Worm (Caenorhabditis elegans): Measurements from ENCODE around the gene C08E8.6.

Gene C08E8.6

ce11 chrV:18389046-18389445 lies 20.8 kb upstream of the C08E8.6 start, which contains the start of the genes Y51A2B.4 and Y51A2B.5:
TSS of gene Y51A2B.4 (minus strand) at chrV:18389146.
TSS of gene Y51A2B.5 (plus strand) at chrV:18389277.
- TF ChIP-seq ref-1 (GFP tag; conservative IDR thresholded peaks at IDR 0.05): no peak
- no peak for TF ChIP-seq ztf-29 (GFP tag; IDR thresholded peaks at IDR 0.05)
- TF ChIP-seq klf-2 (GFP tag; conservative IDR thresholded peaks at IDR 0.05): no peak
- TF ChIP-seq tab-1 (GFP tag; IDR thresholded peaks at IDR 0.05): no peak
- TF ChIP-seq T22C8.4 (GFP tag; IDR thresholded peaks at IDR 0.05): no peak
- no peak for TF ChIP-seq ztf-23 (GFP tag; IDR thresholded peaks at IDR 0.05)
- no peak for TF ChIP-seq flt-1 (GFP tag; IDR thresholded peaks at IDR 0.05)
- TF ChIP-seq med-1 (GFP tag; optimal IDR thresholded peaks at IDR 0.05; ENCODE audit: insufficient read depth): no peak

ce11 chrV:18382590-18382989 lies 14.4 kb upstream of the C08E8.6 start, which contains the start of gene nhr-288:
TSS of gene nhr-288 (minus strand) at chrV:18382690.
- TF ChIP-seq ref-1 (GFP tag; conservative IDR thresholded peaks at IDR 0.05) (no peak), cog-1 (tag; optimal IDR thresholded peaks at IDR 0.05) (no peak), tab-1 (GFP tag; IDR thresholded peaks at IDR 0.05) (no peak), klf-2 (GFP tag; conservative IDR thresholded peaks at IDR 0.05) (no peak), med-1 (GFP tag; optimal IDR thresholded peaks at IDR 0.05; ENCODE audit: insufficient read depth) (no peak), ztf-23 (GFP tag; IDR thresholded peaks at IDR 0.05) (no peak), ztf-29 (GFP tag; IDR thresholded peaks at IDR 0.05) (no peak), T22C8.4 (GFP tag; IDR thresholded peaks at IDR 0.05) (no peak), flt-1 (GFP tag; IDR thresholded peaks at IDR 0.05) (no peak)

- no peak for TF ChIP-seq ref-1 (GFP tag; conservative IDR thresholded peaks at IDR 0.05)
Observed at ce11 chrV:18378819-18379218, 10.6 kb upstream of the C08E8.6 start, which contains the start of gene Y51A2B.8. TSS of gene Y51A2B.8 (plus strand) at chrV:18379119.

ce11 chrV:18375551-18375950 lies 7.3 kb upstream of the C08E8.6 start:
- no peak for TF ChIP-seq ref-1 (GFP tag; conservative IDR thresholded peaks at IDR 0.05)
- TF ChIP-seq T22C8.4 (GFP tag; IDR thresholded peaks at IDR 0.05): peak; percentile 79

- TF ChIP-seq med-1 (GFP tag; optimal IDR thresholded peaks at IDR 0.05; ENCODE audit: insufficient read depth) (no peak), flt-1 (GFP tag; IDR thresholded peaks at IDR 0.05) (no peak), cog-1 (tag; optimal IDR thresholded peaks at IDR 0.05) (no peak), tab-1 (GFP tag; IDR thresholded peaks at IDR 0.05) (no peak), ref-1 (GFP tag; conservative IDR thresholded peaks at IDR 0.05) (no peak), T22C8.4 (GFP tag; IDR thresholded peaks at IDR 0.05) (no peak)
Observed at ce11 chrV:18374194-18374593, 6.0 kb upstream of the C08E8.6 start, which contains the start of gene Y51A2B.2. TSS of gene Y51A2B.2 (plus strand) at chrV:18374494.

- no peak for TF ChIP-seq cog-1 (tag; optimal IDR thresholded peaks at IDR 0.05)
- TF ChIP-seq tab-1 (GFP tag; IDR thresholded peaks at IDR 0.05): no peak
- TF ChIP-seq ref-1 (GFP tag; conservative IDR thresholded peaks at IDR 0.05): no peak
- no peak for TF ChIP-seq ztf-29 (GFP tag; IDR thresholded peaks at IDR 0.05)
- TF ChIP-seq T22C8.4 (GFP tag; IDR thresholded peaks at IDR 0.05): no peak
- TF ChIP-seq ztf-23 (GFP tag; IDR thresholded peaks at IDR 0.05): no peak
- TF ChIP-seq med-1 (GFP tag; optimal IDR thresholded peaks at IDR 0.05; ENCODE audit: insufficient read depth): no peak
- TF ChIP-seq klf-2 (GFP tag; conservative IDR thresholded peaks at IDR 0.05): no peak
- no peak for TF ChIP-seq flt-1 (GFP tag; IDR thresholded peaks at IDR 0.05)
Observed at ce11 chrV:18371579-18371978, 3.4 kb upstream of the C08E8.6 start, which contains the start of gene C08E8.4. TSS of gene C08E8.4 (plus strand) at chrV:18371846.

- no peak for TF ChIP-seq klf-2 (GFP tag; conservative IDR thresholded peaks at IDR 0.05)
- no peak for TF ChIP-seq flt-1 (GFP tag; IDR thresholded peaks at IDR 0.05)
- TF ChIP-seq tab-1 (GFP tag; IDR thresholded peaks at IDR 0.05): no peak
- TF ChIP-seq ref-1 (GFP tag; conservative IDR thresholded peaks at IDR 0.05): no peak
- no peak for TF ChIP-seq T22C8.4 (GFP tag; IDR thresholded peaks at IDR 0.05)
- no peak for TF ChIP-seq ztf-23 (GFP tag; IDR thresholded peaks at IDR 0.05)
- TF ChIP-seq ztf-29 (GFP tag; IDR thresholded peaks at IDR 0.05): no peak
- TF ChIP-seq cog-1 (tag; optimal IDR thresholded peaks at IDR 0.05): no peak
- no peak for TF ChIP-seq med-1 (GFP tag; optimal IDR thresholded peaks at IDR 0.05; ENCODE audit: insufficient read depth)
Observed at ce11 chrV:18371028-18371427, 2.8 kb upstream of the C08E8.6 start.

ce11 chrV:18364558-18364957 lies 3.7 kb downstream of the C08E8.6 start, which contains the start of gene C08E8.9:
TSS of gene C08E8.9 (plus strand) at chrV:18364858.
- TF ChIP-seq ztf-23 (GFP tag; IDR thresholded peaks at IDR 0.05): no peak
- no peak for TF ChIP-seq med-1 (GFP tag; optimal IDR thresholded peaks at IDR 0.05; ENCODE audit: insufficient read depth)
- TF ChIP-seq ref-1 (GFP tag; conservative IDR thresholded peaks at IDR 0.05): no peak
- TF ChIP-seq klf-2 (GFP tag; conservative IDR thresholded peaks at IDR 0.05): no peak
- no peak for TF ChIP-seq flt-1 (GFP tag; IDR thresholded peaks at IDR 0.05)
- TF ChIP-seq cog-1 (tag; optimal IDR thresholded peaks at IDR 0.05): no peak
- no peak for TF ChIP-seq tab-1 (GFP tag; IDR thresholded peaks at IDR 0.05)
- TF ChIP-seq T22C8.4 (GFP tag; IDR thresholded peaks at IDR 0.05): no peak
- TF ChIP-seq ztf-29 (GFP tag; IDR thresholded peaks at IDR 0.05): no peak

ce11 chrV:18362402-18362801 lies 5.8 kb downstream of the C08E8.6 start, which contains the start of gene C08E8.1:
TSS of gene C08E8.1 (minus strand) at chrV:18362502.
- TF ChIP-seq tab-1 (GFP tag; IDR thresholded peaks at IDR 0.05) (no peak), klf-2 (GFP tag; conservative IDR thresholded peaks at IDR 0.05) (no peak), ztf-23 (GFP tag; IDR thresholded peaks at IDR 0.05) (no peak), flt-1 (GFP tag; IDR thresholded peaks at IDR 0.05) (no peak), med-1 (GFP tag; optimal IDR thresholded peaks at IDR 0.05; ENCODE audit: insufficient read depth) (no peak), T22C8.4 (GFP tag; IDR thresholded peaks at IDR 0.05) (no peak), ztf-29 (GFP tag; IDR thresholded peaks at IDR 0.05) (no peak), ref-1 (GFP tag; conservative IDR thresholded peaks at IDR 0.05) (no peak), cog-1 (tag; optimal IDR thresholded peaks at IDR 0.05) (no peak)

ce11 chrV:18359888-18360287 lies 8.3 kb downstream of the C08E8.6 start, which contains the start of gene C08E8.5:
TSS of gene C08E8.5 (minus strand) at chrV:18359988.
- no peak for TF ChIP-seq T22C8.4 (GFP tag; IDR thresholded peaks at IDR 0.05)
- TF ChIP-seq tab-1 (GFP tag; IDR thresholded peaks at IDR 0.05): no peak
- no peak for TF ChIP-seq ztf-23 (GFP tag; IDR thresholded peaks at IDR 0.05)
- no peak for TF ChIP-seq cog-1 (tag; optimal IDR thresholded peaks at IDR 0.05)
- TF ChIP-seq ref-1 (GFP tag; conservative IDR thresholded peaks at IDR 0.05): no peak
- no peak for TF ChIP-seq ztf-29 (GFP tag; IDR thresholded peaks at IDR 0.05)
- no peak for TF ChIP-seq med-1 (GFP tag; optimal IDR thresholded peaks at IDR 0.05; ENCODE audit: insufficient read depth)
- no peak for TF ChIP-seq flt-1 (GFP tag; IDR thresholded peaks at IDR 0.05)
- no peak for TF ChIP-seq klf-2 (GFP tag; conservative IDR thresholded peaks at IDR 0.05)

Data from whole organism, midembryonic.